Worm (Caenorhabditis elegans) whole organism, L4 larva: ENCODE measurements around the gene T24E12.13.

ENCODE experiments used
- D1046.2 ChIP-seq: fragments of 200-800 bp; sonication (Bioruptor generic); IDR thresholded peaks from 2 replicates; pipeline ENCODE4 v1.3.6; 2022; ENCODE audit warnings: missing genetic modification characterization, missing compliant biosample characterization
- F49E8.2 ChIP-seq: sonication (generic microtip); optimal IDR thresholded peaks from 2 replicates; lab custom pipeline; 2016; ENCODE audit warnings: missing compliant biosample characterization, mild to moderate bottlenecking, missing genetic modification characterization, borderline replicate concordance
- Y105C5A.15 ChIP-seq: fragments of 200-800 bp; sonication (Bioruptor generic); IDR thresholded peaks from 2 replicates; pipeline ENCODE4 v1.3.6; 2022; ENCODE audit warnings: missing genetic modification characterization, missing compliant biosample characterization
- aha-1 ChIP-seq: fragments of 150-350 bp; peaks from one replicate; lab custom pipeline; 2014; ENCODE audit warnings: missing biosample characterization, missing genetic modification characterization
- ceh-32 ChIP-seq: sonication (generic microtip); optimal IDR thresholded peaks from 2 replicates; lab custom pipeline; 2016; ENCODE audit warnings: mild to moderate bottlenecking, missing genetic modification characterization, missing compliant biosample characterization; ENCODE audit not compliant: poor library complexity
- ceh-62 ChIP-seq: sonication (generic microtip); optimal IDR thresholded peaks from 2 replicates; lab custom pipeline; 2017; ENCODE audit warnings: missing biosample characterization, missing genetic modification characterization
- daf-16 ChIP-seq, 3 experiments: sonication (generic microtip); optimal IDR thresholded peaks; 2 replicates each; lab custom pipeline; 2016 to 2017; ENCODE audit warnings: missing genetic modification characterization in 3 of 3, missing genetic modification reagents in 3 of 3, mild to moderate bottlenecking in 2 of 3, missing compliant biosample characterization in 2 of 3, missing biosample characterization in 1 of 3, moderate library complexity in 1 of 3
- dmd-6 ChIP-seq: fragments of 200-800 bp; sonication (Bioruptor generic); IDR thresholded peaks from 2 replicates; pipeline ENCODE4 v1.3.6; 2022; ENCODE audit warnings: missing genetic modification reagents, missing genetic modification characterization, missing compliant biosample characterization
- dpl-1 ChIP-seq: fragments of 150-350 bp; optimal IDR thresholded peaks from 2 replicates; lab custom pipeline; 2014; ENCODE audit warnings: missing biosample characterization, missing genetic modification reagents, missing genetic modification characterization
- duxl-1 ChIP-seq: sonication (generic microtip); optimal IDR thresholded peaks from 2 replicates; lab custom pipeline; 2016; ENCODE audit warnings: mild to moderate bottlenecking, missing genetic modification characterization, moderate library complexity, missing compliant biosample characterization; ENCODE audit not compliant: poor library complexity
- dve-1 ChIP-seq: sonication (generic microtip); optimal IDR thresholded peaks from 2 replicates; lab custom pipeline; 2017; ENCODE audit warnings: antibody characterized with exemption, mild to moderate bottlenecking, missing genetic modification characterization, missing compliant biosample characterization; ENCODE audit not compliant: insufficient read depth
- egl-27 ChIP-seq: sonication (generic microtip); optimal IDR thresholded peaks from 3 replicates; lab custom pipeline; 2017; ENCODE audit warnings: missing biosample characterization, missing genetic modification reagents, missing genetic modification characterization
- fkh-10 ChIP-seq: fragments of 150-350 bp; optimal IDR thresholded peaks from 2 replicates; lab custom pipeline; 2014; ENCODE audit warnings: missing biosample characterization, missing genetic modification reagents, missing genetic modification characterization
- fos-1 ChIP-seq: fragments of 150-350 bp; optimal IDR thresholded peaks from 2 replicates; lab custom pipeline; 2014; ENCODE audit warnings: missing biosample characterization, missing genetic modification characterization
- hlh-11 ChIP-seq: fragments of 200-800 bp; sonication (Bioruptor generic); optimal IDR thresholded peaks from 2 replicates; lab custom pipeline; 2018; ENCODE audit warnings: mild to moderate bottlenecking, missing genetic modification characterization, missing compliant biosample characterization
- hmg-1.1 ChIP-seq: fragments of 200-800 bp; sonication (Bioruptor generic); IDR thresholded peaks from 2 replicates; pipeline ENCODE4 v1.3.6; 2022; ENCODE audit warnings: missing genetic modification reagents, missing genetic modification characterization, missing compliant biosample characterization
- lim-7 ChIP-seq: fragments of 200-800 bp; sonication (Bioruptor generic); IDR thresholded peaks from 2 replicates; pipeline ENCODE4 v1.3.6; 2022; ENCODE audit warnings: missing genetic modification characterization, missing compliant biosample characterization
- lin-13 ChIP-seq: fragments of 150-350 bp; optimal IDR thresholded peaks from 2 replicates; lab custom pipeline; 2014; ENCODE audit warnings: missing biosample characterization, missing genetic modification reagents, missing genetic modification characterization
- lin-38 ChIP-seq: fragments of 200-800 bp; sonication (Bioruptor generic); IDR thresholded peaks from 2 replicates; pipeline ENCODE4 v1.3.6; 2022; ENCODE audit warnings: missing genetic modification reagents, missing genetic modification characterization, missing compliant biosample characterization
- lin-39 ChIP-seq: fragments of 150-350 bp; optimal IDR thresholded peaks from 2 replicates; lab custom pipeline; 2014; ENCODE audit warnings: missing biosample characterization, missing genetic modification reagents, missing genetic modification characterization
- lir-3 ChIP-seq: sonication (generic microtip); optimal IDR thresholded peaks from 2 replicates; lab custom pipeline; 2016; ENCODE audit warnings: mild to moderate bottlenecking, missing genetic modification characterization, missing compliant biosample characterization
- lsy-2 ChIP-seq, 2 experiments: fragments of 150-350 bp in 1 of 2; sonication (generic microtip) in 1 of 2; optimal IDR thresholded peaks; 2 replicates each; lab custom pipeline; 2014 to 2017; ENCODE audit warnings: missing biosample characterization in 2 of 2, missing genetic modification characterization in 2 of 2
- madf-5 ChIP-seq, 2 experiments: fragments of 200-800 bp; sonication (Bioruptor generic); IDR thresholded peaks; 2 replicates each; pipeline ENCODE4 v1.3.6; 2022; ENCODE audit warnings: missing compliant biosample characterization in 2 of 2, missing genetic modification characterization in 2 of 2
- mdl-1 ChIP-seq, 2 experiments: fragments of 150-350 bp in 1 of 2; sonication (generic microtip) in 1 of 2; optimal IDR thresholded peaks; 2 replicates each; lab custom pipeline; 2014 to 2017; ENCODE audit warnings: missing biosample characterization in 2 of 2, missing genetic modification characterization in 2 of 2
- mep-1 ChIP-seq: fragments of 150-350 bp; sonication (generic microtip); optimal IDR thresholded peaks from 3 replicates; lab custom pipeline; 2014; ENCODE audit warnings: missing biosample characterization, missing genetic modification characterization
- mes-2 ChIP-seq: sonication (generic microtip); optimal IDR thresholded peaks from 2 replicates; lab custom pipeline; 2016; ENCODE audit warnings: missing genotype, mild to moderate bottlenecking, missing genetic modification characterization, missing compliant biosample characterization; ENCODE audit not compliant: poor library complexity, severe bottlenecking
- nhr-10 ChIP-seq: fragments of 150-350 bp; optimal IDR thresholded peaks from 2 replicates; lab custom pipeline; 2014; ENCODE audit warnings: missing biosample characterization, missing genetic modification characterization
- nhr-111 ChIP-seq: fragments of 200-800 bp; sonication (Bioruptor generic); optimal IDR thresholded peaks from 2 replicates; lab custom pipeline; 2018; ENCODE audit warnings: mild to moderate bottlenecking, missing genetic modification characterization, missing compliant biosample characterization
- nhr-25 ChIP-seq: sonication (generic microtip); optimal IDR thresholded peaks from 2 replicates; lab custom pipeline; 2017; ENCODE audit warnings: missing genetic modification characterization, mild to moderate bottlenecking, missing compliant biosample characterization, antibody characterized with exemption, moderate library complexity, borderline replicate concordance; ENCODE audit not compliant: insufficient read depth
- nhr-28 ChIP-seq: fragments of 150-350 bp; optimal IDR thresholded peaks from 2 replicates; lab custom pipeline; 2014; ENCODE audit warnings: missing biosample characterization, missing genetic modification characterization
- nhr-42 ChIP-seq: fragments of 200-800 bp; sonication (Bioruptor generic); IDR thresholded peaks from 2 replicates; pipeline ENCODE4 v1.3.6; 2022; ENCODE audit warnings: missing genetic modification characterization, missing compliant biosample characterization
- nhr-48 ChIP-seq: sonication (generic microtip); optimal IDR thresholded peaks from 2 replicates; lab custom pipeline; 2016; ENCODE audit warnings: mild to moderate bottlenecking, missing genetic modification characterization, missing compliant biosample characterization
- nhr-6 ChIP-seq: fragments of 150-350 bp; optimal IDR thresholded peaks from 2 replicates; lab custom pipeline; 2014; ENCODE audit warnings: missing biosample characterization, missing genetic modification characterization
- nhr-77 ChIP-seq: fragments of 150-350 bp; optimal IDR thresholded peaks from 2 replicates; lab custom pipeline; 2014; ENCODE audit warnings: missing biosample characterization, missing genetic modification characterization
- pqm-1 ChIP-seq: sonication (generic microtip); optimal IDR thresholded peaks from 2 replicates; lab custom pipeline; 2017; ENCODE audit warnings: missing biosample characterization, missing genetic modification characterization
- rbr-2 ChIP-seq: sonication (generic microtip); optimal IDR thresholded peaks from 2 replicates; lab custom pipeline; 2016; ENCODE audit warnings: missing genotype, missing genetic modification characterization, missing compliant biosample characterization
- set-16 ChIP-seq: fragments of 200-800 bp; sonication (Bioruptor generic); IDR thresholded peaks from 2 replicates; pipeline ENCODE4 v1.3.6; 2022; ENCODE audit warnings: missing genetic modification reagents, missing genetic modification characterization, missing compliant biosample characterization
- spr-1 ChIP-seq: sonication (generic microtip); optimal IDR thresholded peaks from 2 replicates; lab custom pipeline; 2016; ENCODE audit warnings: mild to moderate bottlenecking, missing genetic modification characterization, missing compliant biosample characterization
- unc-130 ChIP-seq: sonication (generic microtip); optimal IDR thresholded peaks from 2 replicates; lab custom pipeline; 2016; ENCODE audit warnings: missing genetic modification reagents, missing genetic modification characterization, missing compliant biosample characterization
- unc-62 ChIP-seq, 3 experiments: fragments of 150-350 bp in 1 of 3; sonication (generic microtip); optimal IDR thresholded peaks in 2 of 3; peaks in 1 of 3; 1 replicate in 1 of 3; 2 replicates in 2 of 3; lab custom pipeline; 2014 to 2017; ENCODE audit warnings: missing biosample characterization in 3 of 3, missing genetic modification characterization in 3 of 3, missing genetic modification reagents in 3 of 3, missing genotype in 1 of 3
- vab-7 ChIP-seq: fragments of 200-800 bp; sonication (Bioruptor generic); IDR thresholded peaks from 2 replicates; pipeline ENCODE4 v1.3.6; 2022; ENCODE audit warnings: missing genetic modification reagents, missing genetic modification characterization, missing compliant biosample characterization
- zag-1 ChIP-seq: fragments of 150-350 bp; optimal IDR thresholded peaks from 2 replicates; lab custom pipeline; 2014; ENCODE audit warnings: missing biosample characterization, missing genetic modification characterization
- zip-2 ChIP-seq: fragments of 150-350 bp; optimal IDR thresholded peaks from 2 replicates; lab custom pipeline; 2014; ENCODE audit warnings: missing biosample characterization, missing genetic modification characterization
- ztf-11 ChIP-seq: fragments of 150-350 bp; optimal IDR thresholded peaks from 2 replicates; lab custom pipeline; 2014; ENCODE audit warnings: missing biosample characterization, missing genetic modification characterization
- ztf-7 ChIP-seq: fragments of 150-350 bp; optimal IDR thresholded peaks from 2 replicates; lab custom pipeline; 2014; ENCODE audit warnings: missing biosample characterization, missing genetic modification characterization

Gene T24E12.13

ce11 chrII:3808104-3808503 is 20.9 kb downstream of the T24E12.13 start, which contains the start of gene F54D10.5 (continued):
- TF ChIP-seq duxl-1 (tag; lab: Kevin White, UChicago) = peak; percentile 84
- TF ChIP-seq mdl-1 (tag; optimal IDR thresholded peaks at IDR 0.05; lab: Kevin White, UChicago) = peak in 1 of 2 experiments; percentile 12
- TF ChIP-seq fkh-10 (GFP tag; lab: Kevin White, UChicago) = no peak
- TF ChIP-seq madf-5 (GFP tag; IDR thresholded peaks at IDR 0.05; lab: Robert Waterston, UW) = no peak
- peak; percentile 28 for TF ChIP-seq nhr-28 (tag; lab: Kevin White, UChicago)
- peak; percentile 48 for TF ChIP-seq unc-130 (GFP tag; lab: Kevin White, UChicago)
- TF ChIP-seq nhr-48 = no peak
- TF ChIP-seq spr-1 (tag; lab: Kevin White, UChicago) = peak; percentile 45
- TF ChIP-seq nhr-111 (GFP tag; lab: Kevin White, UChicago) = no peak
- peak; percentile 46 for TF ChIP-seq nhr-6 (tag; lab: Kevin White, UChicago)
- TF ChIP-seq aha-1 = peak; percentile 93
- TF ChIP-seq fos-1 = peak; percentile 7
- peak; percentile 63 for TF ChIP-seq rbr-2 (tag; lab: Kevin White, UChicago)
- peak; percentile 12 for TF ChIP-seq nhr-77 (tag; lab: Kevin White, UChicago)
- TF ChIP-seq set-16 (GFP tag; lab: Robert Waterston, UW) = no peak
- no peak for TF ChIP-seq ztf-7 (tag; lab: Kevin White, UChicago)
- no peak for TF ChIP-seq zip-2 (tag; lab: Kevin White, UChicago)
- TF ChIP-seq hmg-1.1 (GFP tag; lab: Robert Waterston, UW) = peak; percentile 51; the same call in 1 of the 2 replicates
- TF ChIP-seq dpl-1 (GFP tag; lab: Kevin White, UChicago) = peak; percentile 95

ce11 chrII:3808643-3809042 is 21.4 kb downstream of the T24E12.13 start:
- TF ChIP-seq Y105C5A.15 (GFP tag; lab: Robert Waterston, UW) = no peak
- peak; percentile 56 for TF ChIP-seq F49E8.2
- TF ChIP-seq lin-38 (GFP tag; lab: Robert Waterston, UW) = 0 out of 2 replicates have a peak, but pooled peaks have one; percentile 12
- no peak for TF ChIP-seq zag-1 (tag; lab: Kevin White, UChicago)

DNA sequence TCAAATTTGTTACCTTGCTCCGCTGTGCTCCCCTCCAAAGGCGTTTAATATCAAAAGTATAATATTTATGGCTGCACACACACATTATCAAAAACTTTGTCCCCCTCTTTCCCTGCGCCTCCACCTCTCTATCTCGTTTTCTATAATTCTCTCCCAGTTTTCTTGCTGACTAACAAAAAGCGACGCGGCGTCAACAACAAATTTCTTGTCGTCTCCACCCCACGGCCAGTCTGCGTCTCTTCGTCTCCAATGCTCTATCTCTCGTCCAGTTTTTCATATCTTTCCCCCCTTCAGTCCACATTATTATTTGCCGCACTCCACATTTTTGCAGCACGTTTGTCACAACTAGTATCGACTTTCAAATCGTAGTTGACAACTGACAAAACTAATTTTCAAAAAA is 23.3 kb downstream of the T24E12.13 start:
- no peak for TF ChIP-seq lim-7 (GFP tag; lab: Robert Waterston, UW)
- no peak for TF ChIP-seq fkh-10 (GFP tag; lab: Kevin White, UChicago)
- peak in 1 of 2 experiments; percentile 64 for TF ChIP-seq daf-16 (GFP tag; optimal IDR thresholded peaks at IDR 0.05; lab: Kevin White, UChicago)
- TF ChIP-seq daf-16 (tag; optimal IDR thresholded peaks at IDR 0.05; lab: Kevin White, UChicago) = peak; percentile 77
- TF ChIP-seq ceh-32 = no peak
- TF ChIP-seq mdl-1 (tag; optimal IDR thresholded peaks at IDR 0.05; lab: Kevin White, UChicago) = peak in 1 of 2 experiments; percentile 5
- 0 out of 2 replicates have a peak, but pooled peaks have one; percentile 7 for TF ChIP-seq lin-38 (GFP tag; lab: Robert Waterston, UW)
- TF ChIP-seq nhr-42 (GFP tag; lab: Robert Waterston, UW) = no peak
- TF ChIP-seq pqm-1 (tag; lab: Kevin White, UChicago) = peak; percentile 35
- peak in 1 of 2 experiments; percentile 49 for TF ChIP-seq lsy-2 (tag; optimal IDR thresholded peaks at IDR 0.05; lab: Kevin White, UChicago)
- peak; percentile 87 for TF ChIP-seq dve-1 (tag; lab: Kevin White, UChicago)
- TF ChIP-seq unc-62 (GFP tag; optimal IDR thresholded peaks at IDR 0.05 in 1 of 2; lab: Kevin White, UChicago) = peak in 1 of 2 experiments; percentile 81
- TF ChIP-seq unc-62 (tag; optimal IDR thresholded peaks at IDR 0.05; lab: Kevin White, UChicago) = no peak
- TF ChIP-seq nhr-10 (tag; lab: Kevin White, UChicago) = no peak
- no peak for TF ChIP-seq lin-39 (tag; lab: Kevin White, UChicago)
- no peak for TF ChIP-seq nhr-25 (tag; lab: Kevin White, UChicago)
- peak; percentile 36; the same call in 1 of the 2 replicates for TF ChIP-seq dmd-6 (GFP tag; lab: Robert Waterston, UW)
- peak; percentile 24 for TF ChIP-seq lin-13 (GFP tag; lab: Kevin White, UChicago)
- peak; percentile 85 for TF ChIP-seq mep-1
- TF ChIP-seq zag-1 (tag; lab: Kevin White, UChicago) = no peak
- peak; percentile 32; the same call in 1 of the 2 replicates for TF ChIP-seq hmg-1.1 (GFP tag; lab: Robert Waterston, UW)
- TF ChIP-seq mes-2 = peak; percentile 47
- TF ChIP-seq ztf-7 (tag; lab: Kevin White, UChicago) = no peak
- TF ChIP-seq ceh-62 = no peak
- peak; percentile 63 for TF ChIP-seq hlh-11 (tag; lab: Kevin White, UChicago)
- peak; percentile 42 for TF ChIP-seq nhr-6 (tag; lab: Kevin White, UChicago)
- peak; percentile 27 for TF ChIP-seq spr-1 (tag; lab: Kevin White, UChicago)
- no peak for TF ChIP-seq egl-27 (tag; lab: Kevin White, UChicago)
- no peak for TF ChIP-seq ztf-11 (tag; lab: Kevin White, UChicago)
- TF ChIP-seq dpl-1 (GFP tag; lab: Kevin White, UChicago) = peak; percentile 13
- TF ChIP-seq vab-7 (GFP tag; lab: Robert Waterston, UW) = no peak
- TF ChIP-seq D1046.2 (GFP tag; lab: Robert Waterston, UW) = no peak
- no peak for TF ChIP-seq lir-3 (tag; lab: Kevin White, UChicago)
